Worm (Caenorhabditis elegans): ENCODE measurements around the gene F36F12.2.

The F36F12.2 gene

ce11 chrV:2126996-2127585 lies 32.0 kb upstream of the F36F12.2 start, which contains the start of gene ldp-1 (continued):
- TF ChIP-seq unc-62 (GFP tag; optimal IDR thresholded peaks at IDR 0.05 in 1 of 2) (peak in 1 of 2 experiments; percentile 88), unc-62 (tag; optimal IDR thresholded peaks at IDR 0.05) (no peak), gei-8 (GFP tag; optimal IDR thresholded peaks at IDR 0.05) (no peak), Y105C5A.15 (GFP tag; IDR thresholded peaks at IDR 0.05) (no peak), saeg-2 (GFP tag; IDR thresholded peaks at IDR 0.05) (no peak), arid-1 (GFP tag; conservative IDR thresholded peaks at IDR 0.05) (no peak), lir-3 (tag; optimal IDR thresholded peaks at IDR 0.05) (no peak), tra-1 (GFP tag; IDR thresholded peaks at IDR 0.05) (no peak), unc-39 (tag; optimal IDR thresholded peaks at IDR 0.05) (no peak), zfp-3 (GFP tag; conservative IDR thresholded peaks at IDR 0.05) (0 out of 2 replicates have a peak, but pooled peaks have one; percentile 25), mdt-29 (GFP tag; IDR thresholded peaks at IDR 0.05) (no peak), F26F4.8 (GFP tag; conservative IDR thresholded peaks at IDR 0.05) (no peak), lin-13 (GFP tag; optimal IDR thresholded peaks at IDR 0.05) (no peak), Y75B8A.6 (GFP tag; IDR thresholded peaks at IDR 0.05) (no peak), dmd-9 (GFP tag; IDR thresholded peaks at IDR 0.05) (peak; percentile 78), ceh-32 (tag; optimal IDR thresholded peaks at IDR 0.05; ENCODE audit: poor library complexity) (no peak), sdz-12 (GFP tag; optimal IDR thresholded peaks at IDR 0.05) (no peak), ceh-28 (tag; optimal IDR thresholded peaks at IDR 0.05) (no peak), ces-1 (GFP tag; optimal IDR thresholded peaks at IDR 0.05) (no peak), F10B5.3 (tag; optimal IDR thresholded peaks at IDR 0.05) (no peak), hmg-1.1 (GFP tag; IDR thresholded peaks at IDR 0.05) (no peak), duxl-1 (tag; optimal IDR thresholded peaks at IDR 0.05; ENCODE audit: poor library complexity) (peak; percentile 58), zfp-2 (tag; optimal IDR thresholded peaks at IDR 0.05) (no peak), cey-2 (tag; optimal IDR thresholded peaks at IDR 0.05; ENCODE audit: borderline replicate concordance, insufficient read depth) (no peak), dve-1 (tag; optimal IDR thresholded peaks at IDR 0.05; ENCODE audit: insufficient read depth) (peak; percentile 20), nhr-111 (GFP tag; optimal IDR thresholded peaks at IDR 0.05) (no peak), ztf-7 (tag; optimal IDR thresholded peaks at IDR 0.05) (no peak), lin-38 (GFP tag; IDR thresholded peaks at IDR 0.05) (peak; percentile 64), nhr-77 (tag; optimal IDR thresholded peaks at IDR 0.05) (no peak), F44E2.7 (GFP tag; IDR thresholded peaks at IDR 0.05) (no peak), nhr-41 (GFP tag; IDR thresholded peaks at IDR 0.05) (no peak), lin-39 (tag; optimal IDR thresholded peaks at IDR 0.05) (no peak), mes-2 (tag; optimal IDR thresholded peaks at IDR 0.05; ENCODE audit: poor library complexity, severe bottlenecking) (peak; percentile 97), daf-19 (GFP tag; conservative IDR thresholded peaks at IDR 0.05) (no peak), mdl-1 (tag; optimal IDR thresholded peaks at IDR 0.05) (no peak), rbr-2 (tag; optimal IDR thresholded peaks at IDR 0.05) (peak; percentile 13), daf-16 (GFP tag; optimal IDR thresholded peaks at IDR 0.05) (no peak), daf-16 (tag; optimal IDR thresholded peaks at IDR 0.05) (no peak), hif-1 (tag; optimal IDR thresholded peaks at IDR 0.05) (peak in 1 of 2 experiments; percentile 78), nhr-42 (GFP tag; IDR thresholded peaks at IDR 0.05) (no peak), ctbp-1 (GFP tag; IDR thresholded peaks at IDR 0.05) (no peak), ama-1 (optimal IDR thresholded peaks at IDR 0.05) (no peak), F37D6.2 (tag; optimal IDR thresholded peaks at IDR 0.05) (no peak), jun-1 (tag; optimal IDR thresholded peaks at IDR 0.05) (no peak), daf-12 (tag; optimal IDR thresholded peaks at IDR 0.05) (no peak), snpc-1.2 (GFP tag; IDR thresholded peaks at IDR 0.05) (no peak), unc-130 (GFP tag; optimal IDR thresholded peaks at IDR 0.05) (peak; percentile 31), aha-1 (tag) (no peak), php-3 (GFP tag; IDR thresholded peaks at IDR 0.05) (no peak), egl-43 (GFP tag; IDR thresholded peaks at IDR 0.05) (no peak), zip-11 (GFP tag; IDR thresholded peaks at IDR 0.05) (no peak)
